Fruit fly (Drosophila melanogaster) Kc167 (cell line): ENCODE data around the gene prd1.

Experiments
- Myc ChIP-seq: fragments of >200 bp; optimal IDR thresholded peaks from 2 replicates; lab custom pipeline; 2017; ENCODE audit warnings: missing external identifiers
- h ChIP-seq: fragments of >200 bp; optimal IDR thresholded peaks from 3 replicates; lab custom pipeline; 2018; ENCODE audit warnings: missing external identifiers
- psq ChIP-seq: fragments of >200 bp; optimal IDR thresholded peaks from 2 replicates; lab custom pipeline; 2017; ENCODE audit warnings: missing external identifiers

DNA sequence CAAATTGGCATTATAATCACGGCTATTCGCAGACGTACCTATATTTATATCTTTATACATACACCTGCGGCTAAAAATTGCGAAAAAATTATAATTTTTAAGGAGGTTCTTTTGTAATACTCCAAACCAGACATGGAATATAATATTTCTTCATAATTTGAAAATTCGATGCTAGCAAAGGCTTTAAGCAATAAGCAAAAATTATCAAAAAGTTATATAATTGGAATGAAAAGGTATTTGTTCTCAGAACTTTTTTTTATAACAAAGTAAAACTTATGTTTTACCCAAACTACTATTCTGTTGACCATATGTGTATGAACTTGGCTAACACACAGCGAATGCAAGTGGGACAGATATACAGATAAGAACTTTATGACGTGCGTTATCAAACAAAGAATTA, 18.8 kb upstream of the prd1 start:
- TF ChIP-seq psq (lab: Kevin White, UChicago) (no peak), Myc (lab: Kevin White, UChicago) (no peak), h (lab: Kevin White, UChicago) (no peak)
